Fruit fly (Drosophila melanogaster) whole organism, embryonic: ENCODE measurements around the gene Uba4.

Experiments used
- CG14667 ChIP-seq: fragments of 200-800 bp; sonication (Bioruptor generic); IDR thresholded peaks from 2 replicates; pipeline ENCODE4 v1.3.6; 2022; ENCODE audit warnings: missing biosample characterization, missing genetic modification characterization
- CG17385 ChIP-seq: fragments of 200-800 bp; sonication (Bioruptor generic); optimal IDR thresholded peaks from 3 replicates; lab custom pipeline; 2018; ENCODE audit warnings: missing biosample characterization, mild to moderate bottlenecking, missing genetic modification characterization
- CG3726 ChIP-seq: fragments of 200-800 bp; sonication (Bioruptor generic); IDR thresholded peaks from 3 replicates; pipeline ENCODE4, ENCODE4 v1.3.6; 2022; ENCODE audit warnings: missing biosample characterization, missing genetic modification characterization
- Sry-β ChIP-seq: fragments of 200-800 bp; sonication (Bioruptor generic); optimal IDR thresholded peaks from 2 replicates; lab custom pipeline; 2018; ENCODE audit warnings: missing biosample characterization, mild to moderate bottlenecking, missing genetic modification characterization, moderate library complexity
- Usf ChIP-seq: fragments of 200-800 bp; sonication (Bioruptor generic); optimal IDR thresholded peaks from 2 replicates; lab custom pipeline; 2017; ENCODE audit warnings: missing genotype, missing biosample characterization, missing genetic modification characterization
- al ChIP-seq: fragments of 200-800 bp; sonication (Bioruptor generic); IDR thresholded peaks from 2 replicates; pipeline ENCODE4 v1.3.6; 2022; ENCODE audit warnings: missing biosample characterization, missing genetic modification characterization
- bowl ChIP-seq: fragments of 200-800 bp; sonication (Bioruptor generic); IDR thresholded peaks from 2 replicates; pipeline ENCODE4 v1.3.6; 2022; ENCODE audit warnings: missing biosample characterization, missing genetic modification characterization
- cas ChIP-seq: fragments of 200-800 bp; sonication (Bioruptor generic); IDR thresholded peaks from 2 replicates; pipeline ENCODE4 v1.3.6; 2022; ENCODE audit warnings: missing biosample characterization, missing genetic modification characterization
- danr ChIP-seq: fragments of 200-800 bp; sonication (Bioruptor generic); IDR thresholded peaks from 2 replicates; pipeline ENCODE4 v1.3.6; 2022; ENCODE audit warnings: missing biosample characterization, missing genetic modification characterization
- inv ChIP-seq: fragments of 200-800 bp; sonication (Bioruptor generic); IDR thresholded peaks from 2 replicates; pipeline ENCODE4 v1.3.6; 2022; ENCODE audit warnings: missing biosample characterization, missing genetic modification characterization; ENCODE audit not compliant: partially characterized antibody
- tap ChIP-seq: fragments of 200-800 bp; optimal IDR thresholded peaks from 3 replicates; lab custom pipeline; 2019; ENCODE audit warnings: missing biosample characterization, mild to moderate bottlenecking, missing genetic modification characterization, moderate library complexity
- tup ChIP-seq: fragments of 200-800 bp; sonication (Bioruptor generic); optimal IDR thresholded peaks from 2 replicates; lab custom pipeline; 2016; ENCODE audit warnings: missing biosample characterization, mild to moderate bottlenecking, missing genetic modification characterization, moderate library complexity
- vvl ChIP-seq: fragments of 200-800 bp; sonication (Bioruptor generic); IDR thresholded peaks from 2 replicates; pipeline ENCODE4 v1.3.6; 2022; ENCODE audit warnings: missing biosample characterization, missing genetic modification characterization

DNA sequence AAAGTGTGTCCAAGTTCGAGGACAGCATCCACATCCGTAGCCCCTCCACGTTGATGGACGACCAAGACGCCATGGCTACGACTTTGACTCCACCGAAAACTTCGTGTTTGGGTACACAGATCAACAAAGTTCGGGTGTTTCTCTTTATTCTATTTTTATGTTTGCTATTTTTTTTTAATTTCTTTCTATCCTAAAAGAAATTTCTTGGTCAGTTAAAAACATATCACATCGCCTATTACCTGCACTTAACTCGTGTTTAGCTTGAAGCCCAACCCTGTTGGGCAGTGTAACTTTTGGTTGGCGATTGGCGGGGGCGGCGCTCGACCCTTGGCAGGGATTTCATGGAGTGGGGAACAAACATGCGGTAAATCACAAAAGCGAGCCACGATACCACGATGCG lies 43.8 kb upstream of the Uba4 start:
- no peak for TF ChIP-seq danr
- no peak for TF ChIP-seq bowl (GFP tag; lab: Robert Waterston, UW)
- peak; percentile 61 for TF ChIP-seq CG14667 (GFP tag; lab: Robert Waterston, UW)
- TF ChIP-seq vvl (GFP tag; lab: Robert Waterston, UW): peak; percentile 81
- TF ChIP-seq CG3726 (GFP tag; lab: Robert Waterston, UW): no peak
- TF ChIP-seq tap (tag; lab: Kevin White, UChicago): peak; percentile 15
- no peak for TF ChIP-seq tup
- TF ChIP-seq Usf (GFP tag; lab: Kevin White, UChicago): no peak
- no peak for TF ChIP-seq cas
- no peak for TF ChIP-seq Sry-β
- TF ChIP-seq CG17385 (GFP tag; lab: Kevin White, UChicago): peak; percentile 23
- TF ChIP-seq al (GFP tag; lab: Robert Waterston, UW): no peak
- TF ChIP-seq inv (GFP tag; lab: Robert Waterston, UW): no peak
